Worm (Caenorhabditis elegans): ENCODE measurements around the gene ZK632.9.

ZK632.9 gene

DNA sequence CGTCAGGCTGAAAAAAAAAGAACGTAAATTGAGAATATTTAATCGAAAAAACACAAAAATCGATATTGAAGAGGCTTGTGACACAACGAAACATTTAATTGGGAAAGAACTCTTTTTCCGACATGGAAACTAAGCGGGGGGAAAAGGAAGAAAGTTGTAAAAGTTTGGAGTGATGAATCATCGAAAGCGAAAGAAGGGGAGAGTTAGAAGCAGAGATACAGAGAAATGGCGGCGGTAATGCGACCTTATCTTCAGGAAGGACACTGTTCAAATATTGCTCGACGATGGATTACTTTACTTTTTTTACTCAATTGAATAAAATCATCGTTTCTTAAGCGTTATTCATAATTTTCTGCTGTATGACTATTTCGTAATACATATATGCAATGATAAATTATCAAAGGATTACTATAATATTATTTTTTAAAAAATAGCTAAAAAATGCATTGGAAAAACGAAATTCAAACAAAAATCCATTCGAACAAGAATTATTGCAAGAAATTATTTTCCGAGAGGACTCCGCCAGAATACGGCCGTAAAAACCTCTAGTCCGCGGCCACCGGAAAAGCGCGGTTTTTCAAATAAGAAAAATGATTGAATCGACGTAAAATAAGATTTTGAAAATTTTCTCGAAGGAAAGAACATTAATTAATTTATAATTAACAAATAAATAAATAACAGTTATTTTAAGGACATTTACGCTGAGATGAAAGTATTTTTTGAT is 42.7 kb upstream of the ZK632.9 start, which contains the start of gene dhhc-4 (continued):
- TF ChIP-seq egl-18 (GFP tag; IDR thresholded peaks at IDR 0.05) (no peak), hrde-1 (tag; optimal IDR thresholded peaks at IDR 0.05; ENCODE audit: borderline replicate concordance) (no peak), ets-4 (GFP tag; optimal IDR thresholded peaks at IDR 0.05) (no peak), lsy-27 (tag; optimal IDR thresholded peaks at IDR 0.05; ENCODE audit: borderline replicate concordance, insufficient read depth) (no peak), attf-6 (GFP tag; IDR thresholded peaks at IDR 0.05) (no peak), ceh-58 (GFP tag; IDR thresholded peaks at IDR 0.05) (no peak), mel-28 (tag; optimal IDR thresholded peaks at IDR 0.05; ENCODE audit: borderline replicate concordance) (no peak), F39B2.1 (GFP tag; IDR thresholded peaks at IDR 0.05) (no peak), sdz-38 (tag; optimal IDR thresholded peaks at IDR 0.05) (no peak), somi-1 (GFP tag; optimal IDR thresholded peaks at IDR 0.05) (no peak), lin-26 (GFP tag; IDR thresholded peaks at IDR 0.05) (no peak), ceh-79 (tag; optimal IDR thresholded peaks at IDR 0.05) (no peak), snpc-1.1 (tag; optimal IDR thresholded peaks at IDR 0.05; ENCODE audit: insufficient read depth) (no peak), lin-35 (GFP tag; optimal IDR thresholded peaks at IDR 0.05) (peak in 1 of 3 experiments; percentile 89), Y56A3A.18 (GFP tag; IDR thresholded peaks at IDR 0.05) (no peak), B0261.1 (tag; optimal IDR thresholded peaks at IDR 0.05) (no peak), Y53G8AR.9 (GFP tag; conservative IDR thresholded peaks at IDR 0.05) (no peak), ceh-40 (GFP tag; IDR thresholded peaks at IDR 0.05) (no peak), C06A6.2 (GFP tag; conservative IDR thresholded peaks at IDR 0.05) (no peak), mcd-1 (GFP tag; IDR thresholded peaks at IDR 0.05) (no peak), fkh-3 (tag; optimal IDR thresholded peaks at IDR 0.05) (no peak), ztf-3 (GFP tag; optimal IDR thresholded peaks at IDR 0.05) (no peak), Y67H2A.10 (GFP tag; conservative IDR thresholded peaks at IDR 0.05) (no peak), F52B5.7 (tag; optimal IDR thresholded peaks at IDR 0.05) (no peak), mxl-1 (tag; optimal IDR thresholded peaks at IDR 0.05) (no peak), F55B11.4 (tag; optimal IDR thresholded peaks at IDR 0.05; ENCODE audit: borderline replicate concordance, insufficient read depth) (no peak), Y95B8A.8 (GFP tag; IDR thresholded peaks at IDR 0.05) (no peak), F22D6.2 (tag; optimal IDR thresholded peaks at IDR 0.05) (peak; percentile 9), zim-3 (tag; optimal IDR thresholded peaks at IDR 0.05) (no peak), B0035.1 (tag; optimal IDR thresholded peaks at IDR 0.05) (no peak), snpc-3.4 (tag; optimal IDR thresholded peaks at IDR 0.05) (no peak), chd-7 (tag; optimal IDR thresholded peaks at IDR 0.05) (no peak), ZK185.1 (tag; optimal IDR thresholded peaks at IDR 0.05; ENCODE audit: poor library complexity, severe bottlenecking) (peak; percentile 88), ztf-6 (GFP tag; IDR thresholded peaks at IDR 0.05) (no peak), gei-17 (GFP tag; optimal IDR thresholded peaks at IDR 0.05) (no peak), nhr-90 (tag; optimal IDR thresholded peaks at IDR 0.05) (no peak), rec-8 (tag; optimal IDR thresholded peaks at IDR 0.05) (peak in 1 of 2 experiments; percentile 56), lir-1 (GFP tag; conservative IDR thresholded peaks at IDR 0.05) (peak; percentile 50), bed-2 (GFP tag; IDR thresholded peaks at IDR 0.05) (peak; percentile 45; the same call in 1 of the 2 replicates), athp-1 (tag; optimal IDR thresholded peaks at IDR 0.05) (no peak), F23B12.7 (tag; optimal IDR thresholded peaks at IDR 0.05; ENCODE audit: insufficient read depth) (no peak), cebp-1 (GFP tag; IDR thresholded peaks at IDR 0.05) (no peak), cebp-1 (tag; optimal IDR thresholded peaks at IDR 0.05) (no peak), F10E7.11 (tag; optimal IDR thresholded peaks at IDR 0.05) (no peak), ztf-26 (tag; optimal IDR thresholded peaks at IDR 0.05) (no peak)

Measured in whole organism, young adult.